Fruit fly (Drosophila melanogaster) whole organism, embryonic: Measurements from ENCODE around the gene CG42784.

Source experiments
- Antp ChIP-seq: fragments of 200-800 bp; sonication (Bioruptor generic); optimal IDR thresholded peaks from 3 replicates; lab custom pipeline; 2016; ENCODE audit warnings: missing biosample characterization, missing genetic modification characterization
- Bteb2 ChIP-seq: fragments of 200-800 bp; sonication (Bioruptor generic); optimal IDR thresholded peaks from 2 replicates; lab custom pipeline; 2016; ENCODE audit warnings: missing biosample characterization, missing genetic modification characterization
- CG1024 ChIP-seq: fragments of 200-800 bp; sonication (Bioruptor generic); IDR thresholded peaks from 2 replicates; pipeline ENCODE4 v1.3.6; 2022; ENCODE audit warnings: missing biosample characterization, missing genetic modification characterization
- CG10462 ChIP-seq: fragments of 200-800 bp; sonication (Bioruptor generic); optimal IDR thresholded peaks from 2 replicates; lab custom pipeline; 2016; ENCODE audit warnings: missing biosample characterization, missing genetic modification characterization
- CG10959 ChIP-seq: fragments of 200-800 bp; sonication (Bioruptor generic); IDR thresholded peaks from 2 replicates; pipeline ENCODE4 v1.3.6; 2022; ENCODE audit warnings: missing biosample characterization, missing genetic modification characterization
- CG11093 ChIP-seq: fragments of 200-800 bp; sonication (Bioruptor generic); IDR thresholded peaks from 3 replicates; pipeline ENCODE4 v1.3.6; 2022; ENCODE audit warnings: missing biosample characterization, missing genetic modification characterization
- CG11560 ChIP-seq: fragments of 200-800 bp; sonication (Bioruptor generic); IDR thresholded peaks from 3 replicates; pipeline ENCODE4 v1.3.6; 2022; ENCODE audit warnings: missing biosample characterization, missing genetic modification characterization
- CG1529 ChIP-seq: fragments of 200-800 bp; sonication (Bioruptor generic); optimal IDR thresholded peaks from 3 replicates; lab custom pipeline; 2018; ENCODE audit warnings: missing biosample characterization, missing genetic modification characterization
- CG16779 ChIP-seq: fragments of 200-800 bp; sonication (Bioruptor generic); IDR thresholded peaks from 2 replicates; pipeline ENCODE4 v1.3.6; 2022; ENCODE audit warnings: missing biosample characterization, missing genetic modification characterization
- CG17328 ChIP-seq: fragments of 200-800 bp; sonication (Bioruptor generic); IDR thresholded peaks from 2 replicates; pipeline ENCODE4 v1.3.6; 2022; ENCODE audit warnings: missing biosample characterization, missing genetic modification characterization
- CG17385 ChIP-seq: fragments of 200-800 bp; sonication (Bioruptor generic); optimal IDR thresholded peaks from 3 replicates; lab custom pipeline; 2018; ENCODE audit warnings: missing biosample characterization, mild to moderate bottlenecking, missing genetic modification characterization
- CG2116 ChIP-seq: fragments of 200-800 bp; sonication (Bioruptor generic); optimal IDR thresholded peaks from 3 replicates; lab custom pipeline; 2018; ENCODE audit warnings: missing biosample characterization, mild to moderate bottlenecking, missing genetic modification characterization
- CG2129 ChIP-seq: fragments of 200-800 bp; sonication (Bioruptor generic); IDR thresholded peaks from 2 replicates; pipeline ENCODE4 v1.3.6; 2022; ENCODE audit warnings: missing biosample characterization, missing genetic modification characterization; ENCODE audit not compliant: partially characterized antibody
- CG2199 ChIP-seq: fragments of 200-800 bp; sonication (Bioruptor generic); IDR thresholded peaks from 3 replicates; pipeline ENCODE4 v1.3.6; 2022; ENCODE audit warnings: missing biosample characterization, missing genetic modification characterization
- CG2875 ChIP-seq: fragments of 200-800 bp; sonication (Bioruptor generic); optimal IDR thresholded peaks from 2 replicates; lab custom pipeline; 2017; ENCODE audit warnings: missing biosample characterization, mild to moderate bottlenecking, missing genetic modification characterization, missing genetic modification reagents
- CG3163 ChIP-seq: fragments of 200-800 bp; sonication (Bioruptor generic); optimal IDR thresholded peaks from 3 replicates; lab custom pipeline; 2016; ENCODE audit warnings: missing biosample characterization, missing genetic modification characterization
- CG34376 ChIP-seq: fragments of 200-800 bp; sonication (Bioruptor generic); optimal IDR thresholded peaks from 2 replicates; lab custom pipeline; 2018; ENCODE audit warnings: missing biosample characterization, mild to moderate bottlenecking, missing genetic modification characterization
- CG34422 ChIP-seq: fragments of 200-800 bp; sonication (Bioruptor generic); IDR thresholded peaks from 3 replicates; pipeline ENCODE4 v1.3.6; 2022; ENCODE audit warnings: missing biosample characterization, missing genetic modification characterization
- CG4707 ChIP-seq: fragments of 200-800 bp; sonication (Bioruptor generic); optimal IDR thresholded peaks from 2 replicates; lab custom pipeline; 2018; ENCODE audit warnings: missing biosample characterization, mild to moderate bottlenecking, missing genetic modification characterization, moderate library complexity
- CG4730 ChIP-seq: fragments of 200-800 bp; sonication (Bioruptor generic); IDR thresholded peaks from 2 replicates; pipeline ENCODE4 v1.3.6; 2022; ENCODE audit warnings: missing biosample characterization, missing genetic modification characterization
- CG6175 ChIP-seq: fragments of 200-800 bp; sonication (Bioruptor generic); IDR thresholded peaks from 3 replicates; pipeline ENCODE4 v1.3.6; 2022; ENCODE audit warnings: missing biosample characterization, missing genetic modification characterization
- CG9437 ChIP-seq: fragments of 200-800 bp; sonication (Bioruptor generic); optimal IDR thresholded peaks from 2 replicates; lab custom pipeline; 2018; ENCODE audit warnings: missing biosample characterization, mild to moderate bottlenecking, missing genetic modification characterization
- CG9797 ChIP-seq: fragments of 200-800 bp; sonication (Bioruptor generic); optimal IDR thresholded peaks from 3 replicates; lab custom pipeline; 2018; ENCODE audit warnings: missing biosample characterization, mild to moderate bottlenecking, missing genetic modification characterization
- CG9876 ChIP-seq: fragments of 200-800 bp; sonication (Bioruptor generic); optimal IDR thresholded peaks from 2 replicates; lab custom pipeline; 2016; ENCODE audit warnings: missing biosample characterization, missing genetic modification characterization
- H15 ChIP-seq: fragments of 200-800 bp; sonication (Bioruptor generic); IDR thresholded peaks from 3 replicates; pipeline ENCODE4 v1.3.6; 2022; ENCODE audit warnings: missing biosample characterization, missing genetic modification characterization
- HLH3B ChIP-seq: fragments of 200-800 bp; sonication (Bioruptor generic); IDR thresholded peaks from 2 replicates; pipeline ENCODE4 v1.3.6; 2022; ENCODE audit warnings: missing biosample characterization, missing genetic modification characterization
- Hsf ChIP-seq: fragments of 200-800 bp; sonication (Bioruptor generic); optimal IDR thresholded peaks from 3 replicates; lab custom pipeline; 2016; ENCODE audit warnings: missing biosample characterization, missing genetic modification characterization
- NC2α ChIP-seq: fragments of 200-800 bp; sonication (Bioruptor generic); optimal IDR thresholded peaks from 2 replicates; lab custom pipeline; 2016; ENCODE audit warnings: missing biosample characterization, missing genetic modification characterization
- NC2β ChIP-seq: fragments of 200-800 bp; sonication (Bioruptor generic); optimal IDR thresholded peaks from 2 replicates; lab custom pipeline; 2016; ENCODE audit warnings: missing biosample characterization, missing genetic modification characterization
- PHDP ChIP-seq: fragments of 200-800 bp; sonication (Bioruptor generic); optimal IDR thresholded peaks from 3 replicates; lab custom pipeline; 2018; ENCODE audit warnings: missing biosample characterization, mild to moderate bottlenecking, missing genetic modification characterization, moderate library complexity
- Sry-δ ChIP-seq: fragments of 200-800 bp; sonication (Bioruptor generic); optimal IDR thresholded peaks from 2 replicates; lab custom pipeline; 2016; ENCODE audit warnings: missing biosample characterization, missing genetic modification characterization
- Ssrp ChIP-seq: fragments of 200-800 bp; sonication (Bioruptor generic); optimal IDR thresholded peaks from 2 replicates; lab custom pipeline; 2018; ENCODE audit warnings: missing biosample characterization, mild to moderate bottlenecking, missing genetic modification characterization, moderate library complexity
- Stat92E ChIP-seq, 3 experiments: fragments of >200 bp in 2 of 3; fragments of 200-800 bp in 1 of 3; sonication (Bioruptor generic) in 1 of 3; optimal IDR thresholded peaks; 2 replicates each; lab custom pipeline; 2017 to 2019; ENCODE audit warnings: missing biosample characterization in 3 of 3, missing genetic modification characterization in 3 of 3, mild to moderate bottlenecking in 1 of 3, moderate library complexity in 1 of 3
- Tbp ChIP-seq: fragments of >200 bp; optimal IDR thresholded peaks from 2 replicates; lab custom pipeline; 2018; ENCODE audit warnings: missing biosample characterization, missing genetic modification characterization
- ab ChIP-seq: fragments of 200-800 bp; sonication (Bioruptor generic); optimal IDR thresholded peaks from 2 replicates; lab custom pipeline; 2016; ENCODE audit warnings: missing biosample characterization, missing genetic modification characterization
- bowl ChIP-seq: fragments of 200-800 bp; sonication (Bioruptor generic); IDR thresholded peaks from 2 replicates; pipeline ENCODE4 v1.3.6; 2022; ENCODE audit warnings: missing biosample characterization, missing genetic modification characterization
- chif ChIP-seq, 2 experiments: fragments of 200-800 bp; sonication (Bioruptor generic); optimal IDR thresholded peaks; 3 replicates each; lab custom pipeline; 2016; ENCODE audit warnings: missing biosample characterization in 2 of 2, missing genetic modification characterization in 2 of 2
- crc ChIP-seq: fragments of 200-800 bp; sonication (Bioruptor generic); optimal IDR thresholded peaks from 2 replicates; lab custom pipeline; 2016; ENCODE audit warnings: missing biosample characterization, missing genetic modification characterization
- dm ChIP-seq: fragments of 200-800 bp; sonication (Bioruptor generic); optimal IDR thresholded peaks from 3 replicates; lab custom pipeline; 2016; ENCODE audit warnings: missing biosample characterization, missing genetic modification characterization
- dmrt99B ChIP-seq: fragments of 200-800 bp; sonication (Bioruptor generic); optimal IDR thresholded peaks from 2 replicates; lab custom pipeline; 2018; ENCODE audit warnings: missing biosample characterization, mild to moderate bottlenecking, missing genetic modification characterization, moderate library complexity
- fd64A ChIP-seq: fragments of 200-800 bp; sonication (Bioruptor generic); optimal IDR thresholded peaks from 3 replicates; lab custom pipeline; 2018; ENCODE audit warnings: missing biosample characterization, mild to moderate bottlenecking, missing genetic modification characterization
- ftz-f1 ChIP-seq: fragments of 200-800 bp; sonication (Bioruptor generic); optimal IDR thresholded peaks from 2 replicates; lab custom pipeline; 2016; ENCODE audit warnings: missing biosample characterization, missing genetic modification characterization
- luna ChIP-seq: fragments of 200-800 bp; sonication (Bioruptor generic); optimal IDR thresholded peaks from 2 replicates; lab custom pipeline; 2016; ENCODE audit warnings: missing biosample characterization, missing genetic modification characterization
- nerfin-2 ChIP-seq: fragments of 200-800 bp; sonication (Bioruptor generic); IDR thresholded peaks from 2 replicates; pipeline ENCODE4 v1.3.6; 2022; ENCODE audit warnings: missing biosample characterization, missing genetic modification characterization; ENCODE audit not compliant: partially characterized antibody
- oc ChIP-seq: fragments of 200-800 bp; sonication (Bioruptor generic); optimal IDR thresholded peaks from 2 replicates; lab custom pipeline; 2018; ENCODE audit warnings: missing biosample characterization, mild to moderate bottlenecking, missing genetic modification characterization, moderate library complexity
- ro ChIP-seq: fragments of 200-800 bp; sonication (Bioruptor generic); IDR thresholded peaks from 2 replicates; pipeline ENCODE4 v1.3.6; 2022; ENCODE audit warnings: missing biosample characterization, missing genetic modification characterization
- toy ChIP-seq: fragments of 200-800 bp; sonication (Bioruptor generic); IDR thresholded peaks from 2 replicates; pipeline ENCODE4 v1.3.6; 2022; ENCODE audit warnings: missing biosample characterization, missing genetic modification characterization
- zf30C ChIP-seq: fragments of 200-800 bp; sonication (Bioruptor generic); optimal IDR thresholded peaks from 3 replicates; lab custom pipeline; 2018; ENCODE audit warnings: missing biosample characterization, mild to moderate bottlenecking, missing genetic modification characterization
- zfh1 ChIP-seq: fragments of 200-800 bp; sonication (Bioruptor generic); IDR thresholded peaks from 3 replicates; pipeline ENCODE4 v1.3.6; 2022; ENCODE audit warnings: missing biosample characterization, missing genetic modification characterization
- zfh2 ChIP-seq: fragments of 200-800 bp; sonication (Bioruptor generic); optimal IDR thresholded peaks from 2 replicates; lab custom pipeline; 2016; ENCODE audit warnings: missing biosample characterization, missing genetic modification characterization

The CG42784 gene

dm6 chr2L:13547738-13548726 is 132.8 kb downstream of the CG42784 start (continued):
- TF ChIP-seq dm (GFP tag; lab: Kevin White, UChicago): no peak
- no peak for TF ChIP-seq Sry-δ (GFP tag; lab: Kevin White, UChicago)
- peak; percentile 35 for TF ChIP-seq CG9876 (GFP tag; lab: Kevin White, UChicago)
- no peak for TF ChIP-seq CG2199 (GFP tag; lab: Robert Waterston, UW)
- TF ChIP-seq crc (GFP tag; lab: Kevin White, UChicago): no peak
- no peak for TF ChIP-seq oc
- TF ChIP-seq CG34376 (GFP tag; lab: Kevin White, UChicago): peak; percentile 40
- peak; percentile 23 for TF ChIP-seq luna (GFP tag; lab: Kevin White, UChicago)
- TF ChIP-seq CG4730: no peak
- no peak for TF ChIP-seq Tbp
- TF ChIP-seq NC2α (GFP tag; lab: Kevin White, UChicago): no peak
- peak; percentile 10 for TF ChIP-seq CG10462 (GFP tag; lab: Kevin White, UChicago)
- no peak for TF ChIP-seq CG9797 (GFP tag; lab: Kevin White, UChicago)
- no peak for TF ChIP-seq H15 (GFP tag; lab: Robert Waterston, UW)
- TF ChIP-seq Antp (GFP tag; lab: Kevin White, UChicago): peak; percentile 57
- 0 out of 3 replicates have a peak, but pooled peaks have one; percentile 7 for TF ChIP-seq zfh1
- TF ChIP-seq Bteb2 (GFP tag; lab: Kevin White, UChicago): peak; percentile 10
- TF ChIP-seq CG11560 (tag; lab: Robert Waterston, UW): no peak
- no peak for TF ChIP-seq NC2β (GFP tag; lab: Kevin White, UChicago)
- TF ChIP-seq zfh2 (GFP tag; lab: Kevin White, UChicago): peak; percentile 51
- peak; percentile 57 for TF ChIP-seq dmrt99B (tag; lab: Kevin White, UChicago)
- peak; percentile 41 for TF ChIP-seq Hsf (GFP tag; lab: Kevin White, UChicago)
- no peak for TF ChIP-seq bowl (GFP tag; lab: Robert Waterston, UW)
- no peak for TF ChIP-seq CG1024 (GFP tag; lab: Robert Waterston, UW)
- no peak for TF ChIP-seq CG6175 (GFP tag; lab: Robert Waterston, UW)
- peak; percentile 77 for TF ChIP-seq CG17385 (GFP tag; lab: Kevin White, UChicago)
- no peak for TF ChIP-seq ab (GFP tag; lab: Kevin White, UChicago)
- no peak for TF ChIP-seq Stat92E (GFP tag; optimal IDR thresholded peaks at IDR 0.05; lab: Kevin White, UChicago)
- TF ChIP-seq fd64A (GFP tag; lab: Kevin White, UChicago): no peak
- no peak for TF ChIP-seq CG17328 (GFP tag; lab: Robert Waterston, UW)
- TF ChIP-seq CG3163 (GFP tag; lab: Kevin White, UChicago): peak; percentile 21
- no peak for TF ChIP-seq ro
- TF ChIP-seq chif (GFP tag; optimal IDR thresholded peaks at IDR 0.05; lab: Kevin White, UChicago): peak; percentile 3 to 67
- TF ChIP-seq CG1529 (GFP tag; lab: Kevin White, UChicago): no peak
- peak; percentile 21; the same call in 1 of the 3 replicates for TF ChIP-seq CG34422 (GFP tag; lab: Robert Waterston, UW)
- TF ChIP-seq nerfin-2 (GFP tag; lab: Robert Waterston, UW): no peak
- peak; percentile 27 for TF ChIP-seq Ssrp (tag; lab: Kevin White, UChicago)
- TF ChIP-seq toy (GFP tag; lab: Robert Waterston, UW): no peak
- no peak for TF ChIP-seq CG9437 (GFP tag; lab: Kevin White, UChicago)
- no peak for TF ChIP-seq CG4707 (GFP tag; lab: Kevin White, UChicago)
- TF ChIP-seq CG16779 (GFP tag; lab: Robert Waterston, UW): no peak
- peak; percentile 12 for TF ChIP-seq CG2116 (GFP tag; lab: Kevin White, UChicago)
- peak; percentile 11 for TF ChIP-seq CG2875 (GFP tag; lab: Kevin White, UChicago)
- no peak for TF ChIP-seq zf30C (GFP tag; lab: Kevin White, UChicago)
- no peak for TF ChIP-seq CG11093 (GFP tag; lab: Robert Waterston, UW)
- 0 out of 2 replicates have a peak, but pooled peaks have one; percentile 46 for TF ChIP-seq CG10959 (GFP tag; lab: Robert Waterston, UW)
- TF ChIP-seq ftz-f1: no peak
- TF ChIP-seq HLH3B (GFP tag; lab: Robert Waterston, UW): no peak
- TF ChIP-seq PHDP: no peak
- no peak for TF ChIP-seq CG2129
